Worm (Caenorhabditis elegans) whole organism, early embryonic: ENCODE results near the gene F32D1.3.

ENCODE experiments used
- aly-1 ChIP-seq: sonication (generic microtip); optimal IDR thresholded peaks from 2 replicates; lab custom pipeline; 2016; ENCODE audit warnings: missing genetic modification characterization, missing compliant biosample characterization
- ama-1 ChIP-seq: fragments of 150-350 bp; optimal IDR thresholded peaks from 2 replicates; lab custom pipeline; 2014
- flt-1 ChIP-seq: fragments of 200-800 bp; sonication (Bioruptor generic); IDR thresholded peaks from 2 replicates; pipeline ENCODE4 v1.3.6; 2022; ENCODE audit warnings: missing genetic modification characterization, missing compliant biosample characterization
- hmg-4 ChIP-seq: fragments of 200-800 bp; sonication (Bioruptor generic); optimal IDR thresholded peaks from 2 replicates; lab custom pipeline; 2018; ENCODE audit warnings: mild to moderate bottlenecking, missing genetic modification characterization, missing compliant biosample characterization
- tra-4 ChIP-seq: sonication (generic microtip); optimal IDR thresholded peaks from 2 replicates; lab custom pipeline; 2017; ENCODE audit warnings: missing genetic modification characterization, missing compliant biosample characterization

- TF ChIP-seq flt-1 (GFP tag; lab: Robert Waterston, UW) (no peak), ama-1 (lab: Kevin White, UChicago) (no peak), tra-4 (no peak), hmg-4 (no peak), aly-1 (tag; lab: Kevin White, UChicago) (no peak)
These were observed 10.1 kb upstream of the F32D1.3 start, which contains the start of the genes gmpr-1 and fipp-1 for ce11 chrV:4371309-4371933.
